Fruit fly (Drosophila melanogaster): ENCODE results near the gene CG14132.

Gene CG14132

dm6 chr3L:11707978-11708632, 7.0 kb downstream of the CG14132 start, which contains the start of gene CG11658:
TSS of gene CG11658 (minus strand) at chr3L:11708553.
- TF ChIP-seq toe (GFP tag; optimal IDR thresholded peaks at IDR 0.05) (no peak), CG12768 (GFP tag; optimal IDR thresholded peaks at IDR 0.05) (peak; percentile 54), pad (GFP tag; optimal IDR thresholded peaks at IDR 0.05) (peak; percentile 69), Hr96 (GFP tag; optimal IDR thresholded peaks at IDR 0.05) (no peak), cnc (optimal IDR thresholded peaks at IDR 0.05) (no peak), CG7101 (tag; optimal IDR thresholded peaks at IDR 0.05) (no peak), CG5204 (GFP tag; optimal IDR thresholded peaks at IDR 0.05) (no peak), cic (GFP tag; optimal IDR thresholded peaks at IDR 0.05) (peak; percentile 73), ovo (GFP tag; optimal IDR thresholded peaks at IDR 0.05) (no peak), bab1 (GFP tag; optimal IDR thresholded peaks at IDR 0.05) (peak; percentile 77), CG11617 (GFP tag; optimal IDR thresholded peaks at IDR 0.05) (peak; percentile 35), Clk (GFP tag; optimal IDR thresholded peaks at IDR 0.05) (no peak), Mnt (GFP tag; optimal IDR thresholded peaks at IDR 0.05) (no peak)

DNA sequence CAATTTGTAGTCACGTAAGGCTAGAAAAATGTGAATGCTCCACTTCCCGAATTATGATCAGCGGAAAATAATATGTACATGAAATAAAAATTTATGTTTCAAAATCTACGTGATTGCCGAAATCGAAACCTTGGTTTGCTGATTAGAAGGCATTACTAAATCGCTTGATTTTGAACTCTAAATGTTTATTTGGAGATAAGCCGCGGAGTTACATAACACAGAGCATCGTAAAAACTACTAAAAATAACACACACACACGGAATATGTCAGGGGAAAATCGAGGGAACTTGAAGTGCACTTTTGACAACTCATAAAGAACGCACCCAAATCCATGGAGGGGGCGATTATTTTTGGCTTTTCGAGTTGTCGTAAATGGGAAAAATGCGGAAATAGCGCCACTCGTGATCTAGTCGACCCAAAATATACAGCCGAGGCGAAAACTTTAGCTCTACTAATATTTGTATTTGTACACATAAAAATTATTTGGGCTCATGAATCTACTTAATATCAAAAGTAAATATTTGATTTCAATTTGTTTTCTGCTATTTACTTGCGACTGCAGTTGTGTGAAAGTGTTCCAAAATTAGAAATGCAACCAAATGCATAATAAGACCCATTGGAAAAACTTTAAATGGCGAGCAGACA, 10.1 kb downstream of the CG14132 start:
- TF ChIP-seq cnc (optimal IDR thresholded peaks at IDR 0.05) (no peak), Crg-1 (GFP tag; optimal IDR thresholded peaks at IDR 0.05) (no peak), bab1 (GFP tag; optimal IDR thresholded peaks at IDR 0.05) (no peak), Clk (GFP tag; optimal IDR thresholded peaks at IDR 0.05) (no peak), cic (GFP tag; optimal IDR thresholded peaks at IDR 0.05) (no peak), toe (GFP tag; optimal IDR thresholded peaks at IDR 0.05) (no peak), pad (GFP tag; optimal IDR thresholded peaks at IDR 0.05) (no peak), CG5204 (GFP tag; optimal IDR thresholded peaks at IDR 0.05) (no peak), kay (GFP tag; ENCODE audit: borderline replicate concordance) (no peak), ovo (GFP tag; optimal IDR thresholded peaks at IDR 0.05) (no peak)

- TF ChIP-seq CG12768 (GFP tag; optimal IDR thresholded peaks at IDR 0.05) (no peak), CG5204 (GFP tag; optimal IDR thresholded peaks at IDR 0.05) (no peak)
Measured at dm6 chr3L:11703579-11703978, 11.5 kb downstream of the CG14132 start.

dm6 chr3L:11701649-11702048, 13.4 kb downstream of the CG14132 start:
- TF ChIP-seq ovo (GFP tag; optimal IDR thresholded peaks at IDR 0.05) (no peak), bab1 (GFP tag; optimal IDR thresholded peaks at IDR 0.05) (no peak), CG7101 (tag; optimal IDR thresholded peaks at IDR 0.05) (no peak), cic (GFP tag; optimal IDR thresholded peaks at IDR 0.05) (no peak), cnc (optimal IDR thresholded peaks at IDR 0.05) (no peak), Clk (GFP tag; optimal IDR thresholded peaks at IDR 0.05) (no peak), Hr96 (GFP tag; optimal IDR thresholded peaks at IDR 0.05) (no peak), toe (GFP tag; optimal IDR thresholded peaks at IDR 0.05) (no peak), CG5204 (GFP tag; optimal IDR thresholded peaks at IDR 0.05) (no peak), CG33017 (tag; optimal IDR thresholded peaks at IDR 0.05) (no peak), Crg-1 (GFP tag; optimal IDR thresholded peaks at IDR 0.05) (no peak), pad (GFP tag; optimal IDR thresholded peaks at IDR 0.05) (no peak), CG12768 (GFP tag; optimal IDR thresholded peaks at IDR 0.05) (no peak), CG11617 (GFP tag; optimal IDR thresholded peaks at IDR 0.05) (no peak), CG1620 (GFP tag; optimal IDR thresholded peaks at IDR 0.05) (no peak), CG7045 (GFP tag; optimal IDR thresholded peaks at IDR 0.05) (no peak), CG14711 (tag; optimal IDR thresholded peaks at IDR 0.05) (no peak), kay (GFP tag; ENCODE audit: borderline replicate concordance) (no peak)

DNA sequence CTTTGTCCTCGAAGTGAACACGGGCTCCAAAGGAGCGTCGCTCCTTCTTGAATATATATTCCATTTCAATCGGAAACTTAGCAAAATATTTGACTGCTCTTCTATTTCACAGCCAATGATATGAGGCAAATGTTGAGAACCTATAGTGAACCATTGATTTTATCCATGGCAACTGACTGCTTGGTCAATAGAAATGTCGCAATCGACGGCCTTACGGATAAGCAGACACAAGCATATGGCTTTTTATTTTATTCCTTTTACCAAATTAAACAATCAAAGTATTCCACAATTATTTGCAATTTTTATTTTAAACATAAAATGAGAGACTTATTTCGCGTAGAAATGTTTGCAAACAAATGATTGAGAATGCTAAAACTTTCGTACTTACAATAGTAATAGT, 15.9 kb downstream of the CG14132 start, which contains the start of gene Dnai2:
Dnai2 (minus strand) TSS at position 101 of the 400 bp plus-strand sequence.
- no peak for TF ChIP-seq CG33017 (tag; optimal IDR thresholded peaks at IDR 0.05)
- TF ChIP-seq Mnt (GFP tag; optimal IDR thresholded peaks at IDR 0.05), result no peak
- TF ChIP-seq cic (GFP tag; optimal IDR thresholded peaks at IDR 0.05), result no peak
- TF ChIP-seq ovo (GFP tag; optimal IDR thresholded peaks at IDR 0.05), result no peak
- no peak for TF ChIP-seq CG1620 (GFP tag; optimal IDR thresholded peaks at IDR 0.05)
- no peak for TF ChIP-seq CG11617 (GFP tag; optimal IDR thresholded peaks at IDR 0.05)
- TF ChIP-seq Crg-1 (GFP tag; optimal IDR thresholded peaks at IDR 0.05), result no peak
- no peak for TF ChIP-seq pad (GFP tag; optimal IDR thresholded peaks at IDR 0.05)
- TF ChIP-seq tj (GFP tag; optimal IDR thresholded peaks at IDR 0.05), result no peak
- no peak for TF ChIP-seq CG7101 (tag; optimal IDR thresholded peaks at IDR 0.05)
- TF ChIP-seq CG5204 (GFP tag; optimal IDR thresholded peaks at IDR 0.05), result no peak
- no peak for TF ChIP-seq cnc (optimal IDR thresholded peaks at IDR 0.05)
- no peak for TF ChIP-seq bab1 (GFP tag; optimal IDR thresholded peaks at IDR 0.05)
- no peak for TF ChIP-seq CG14711 (tag; optimal IDR thresholded peaks at IDR 0.05)
- TF ChIP-seq kay (GFP tag; ENCODE audit: borderline replicate concordance), result no peak
- TF ChIP-seq Hr96 (GFP tag; optimal IDR thresholded peaks at IDR 0.05), result no peak

- TF ChIP-seq CG7101 (tag; optimal IDR thresholded peaks at IDR 0.05) (peak; percentile 63), Hr96 (GFP tag; optimal IDR thresholded peaks at IDR 0.05) (peak; percentile 71), CG11617 (GFP tag; optimal IDR thresholded peaks at IDR 0.05) (peak; percentile 76), cnc (optimal IDR thresholded peaks at IDR 0.05) (no peak), CG5204 (GFP tag; optimal IDR thresholded peaks at IDR 0.05) (no peak), Mnt (GFP tag; optimal IDR thresholded peaks at IDR 0.05) (peak; percentile 95), kay (GFP tag; ENCODE audit: borderline replicate concordance) (peak; percentile 57), CG12768 (GFP tag; optimal IDR thresholded peaks at IDR 0.05) (peak; percentile 54), Crg-1 (GFP tag; optimal IDR thresholded peaks at IDR 0.05) (peak; percentile 88), ovo (GFP tag; optimal IDR thresholded peaks at IDR 0.05) (peak; percentile 8), CG33017 (tag; optimal IDR thresholded peaks at IDR 0.05) (peak; percentile 11), toe (GFP tag; optimal IDR thresholded peaks at IDR 0.05) (no peak), CG1620 (GFP tag; optimal IDR thresholded peaks at IDR 0.05) (peak; percentile 64), CG14711 (tag; optimal IDR thresholded peaks at IDR 0.05) (peak; percentile 40), bab1 (GFP tag; optimal IDR thresholded peaks at IDR 0.05) (peak; percentile 79), tj (GFP tag; optimal IDR thresholded peaks at IDR 0.05) (peak; percentile 53), Clk (GFP tag; optimal IDR thresholded peaks at IDR 0.05) (peak; percentile 44), pad (GFP tag; optimal IDR thresholded peaks at IDR 0.05) (peak; percentile 62), cic (GFP tag; optimal IDR thresholded peaks at IDR 0.05) (peak; percentile 70), CG7045 (GFP tag; optimal IDR thresholded peaks at IDR 0.05) (peak; percentile 79)
Measured at dm6 chr3L:11696294-11697116, 18.6 kb downstream of the CG14132 start, which contains the start of gene Dph1. TSS of gene Dph1 (minus strand) at chr3L:11696963.
